Fruit fly (Drosophila melanogaster): ENCODE results near the gene CG14210.

CG14210 gene

dm6 chrX:19651757-19652419 is 35.9 kb downstream of the CG14210 start, which contains the start of the genes Ranbp21 and Elys (continued):
- TF ChIP-seq CG13296 (GFP tag; optimal IDR thresholded peaks at IDR 0.05) (no peak), Ets65A (GFP tag) (peak; percentile 96), usp (GFP tag; optimal IDR thresholded peaks at IDR 0.05) (no peak), ems (GFP tag; optimal IDR thresholded peaks at IDR 0.05) (peak; percentile 61), Hr78 (GFP tag; optimal IDR thresholded peaks at IDR 0.05) (no peak), CG7271 (tag; optimal IDR thresholded peaks at IDR 0.05) (no peak), CG15514 (GFP tag; optimal IDR thresholded peaks at IDR 0.05) (peak; percentile 13), MESR4 (GFP tag; optimal IDR thresholded peaks at IDR 0.05) (peak; percentile 34), tx (GFP tag; optimal IDR thresholded peaks at IDR 0.05) (peak; percentile 58), Max (GFP tag; optimal IDR thresholded peaks at IDR 0.05) (peak; percentile 64), Fer3 (tag; optimal IDR thresholded peaks at IDR 0.05) (peak; percentile 3), kni (GFP tag; optimal IDR thresholded peaks at IDR 0.05) (no peak), CG6175 (GFP tag; IDR thresholded peaks at IDR 0.05) (no peak), Aef1 (GFP tag; IDR thresholded peaks at IDR 0.05) (peak; percentile 55), cwo (GFP tag; optimal IDR thresholded peaks at IDR 0.05) (no peak), E2f1 (GFP tag; IDR thresholded peaks at IDR 0.05) (peak; percentile 42; the same call in 1 of the 2 replicates), fru (optimal IDR thresholded peaks at IDR 0.05) (no peak), Myb (GFP tag; optimal IDR thresholded peaks at IDR 0.05) (peak; percentile 94), sisA (GFP tag; IDR thresholded peaks at IDR 0.05) (peak; percentile 66), Scr (GFP tag; IDR thresholded peaks at IDR 0.05; ENCODE audit: partially characterized antibody) (peak; percentile 50), CG5180 (GFP tag; optimal IDR thresholded peaks at IDR 0.05) (no peak), CG3847 (GFP tag; IDR thresholded peaks at IDR 0.05) (peak; percentile 78), ATbp (GFP tag; optimal IDR thresholded peaks at IDR 0.05) (no peak), Chrac-16 (GFP tag; optimal IDR thresholded peaks at IDR 0.05) (peak; percentile 71), twi (tag; optimal IDR thresholded peaks at IDR 0.05) (no peak), unc-4 (GFP tag; IDR thresholded peaks at IDR 0.05; ENCODE audit: partially characterized antibody) (peak; percentile 44; the same call in 1 of the 2 replicates), Nf-YB (GFP tag; optimal IDR thresholded peaks at IDR 0.05) (no peak), Ptx1 (GFP tag; IDR thresholded peaks at IDR 0.05) (peak; percentile 63; the same call in 1 of the 2 replicates), BEAF-32 (GFP tag; optimal IDR thresholded peaks at IDR 0.05) (peak; percentile 74), CG11696 (GFP tag; IDR thresholded peaks at IDR 0.05) (no peak), CG12942 (GFP tag; optimal IDR thresholded peaks at IDR 0.05) (peak; percentile 45), Lim3 (GFP tag; IDR thresholded peaks at IDR 0.05) (no peak), CG15269 (tag; optimal IDR thresholded peaks at IDR 0.05) (no peak), emc (GFP tag; optimal IDR thresholded peaks at IDR 0.05) (no peak), slou (GFP tag; optimal IDR thresholded peaks at IDR 0.05) (no peak), CG8944 (GFP tag; optimal IDR thresholded peaks at IDR 0.05) (peak; percentile 62), jigr1 (GFP tag; IDR thresholded peaks at IDR 0.05) (no peak), CG30403 (GFP tag; optimal IDR thresholded peaks at IDR 0.05) (peak; percentile 71), Dfd (GFP tag; optimal IDR thresholded peaks at IDR 0.05) (no peak), ab (GFP tag; optimal IDR thresholded peaks at IDR 0.05) (no peak), eve (GFP tag; optimal IDR thresholded peaks at IDR 0.05) (no peak), Ssrp (tag; optimal IDR thresholded peaks at IDR 0.05) (peak; percentile 36), CG9876 (GFP tag; optimal IDR thresholded peaks at IDR 0.05) (peak; percentile 19), lilli (GFP tag; optimal IDR thresholded peaks at IDR 0.05) (peak; percentile 69), ttk (GFP tag; IDR thresholded peaks at IDR 0.05) (peak; percentile 51; the same call in 1 of the 2 replicates), CG1602 (GFP tag; optimal IDR thresholded peaks at IDR 0.05) (peak; percentile 50), CG4730 (GFP tag; IDR thresholded peaks at IDR 0.05) (peak; percentile 34; the same call in 1 of the 2 replicates), CG11504 (tag; optimal IDR thresholded peaks at IDR 0.05) (no peak), CG3281 (GFP tag; optimal IDR thresholded peaks at IDR 0.05) (no peak), CG6683 (GFP tag; optimal IDR thresholded peaks at IDR 0.05) (no peak)

Data from whole organism, embryonic.